Fruit fly (Drosophila melanogaster): Measurements from ENCODE around the gene CG15812.
A peak's percentile ranks its signal among the peaks of the same experiment; 100 is the strongest.

Gene CG15812

dm6 chr3L:3127544-3127943 is 32.2 kb upstream of the CG15812 start, which contains the start of gene promL (continued):
- TF ChIP-seq CG9609 (GFP tag; optimal IDR thresholded peaks at IDR 0.05), result no peak
- no peak for TF ChIP-seq aop (GFP tag; IDR thresholded peaks at IDR 0.05)
- peak; percentile 40 for TF ChIP-seq org-1 (GFP tag; optimal IDR thresholded peaks at IDR 0.05)
- TF ChIP-seq CG17802 (tag; optimal IDR thresholded peaks at IDR 0.05), result no peak
- no peak for TF ChIP-seq hb (GFP tag; IDR thresholded peaks at IDR 0.05; ENCODE audit: partially characterized antibody)
- peak; percentile 68 for TF ChIP-seq CG13624 (GFP tag; optimal IDR thresholded peaks at IDR 0.05)
- TF ChIP-seq D19B (GFP tag; optimal IDR thresholded peaks at IDR 0.05), result peak; percentile 33
- TF ChIP-seq pita (GFP tag; optimal IDR thresholded peaks at IDR 0.05), result peak; percentile 28
- no peak for TF ChIP-seq Antp (GFP tag; optimal IDR thresholded peaks at IDR 0.05)
- TF ChIP-seq CG14050 (GFP tag; IDR thresholded peaks at IDR 0.05), result no peak
- TF ChIP-seq CG7786 (GFP tag; optimal IDR thresholded peaks at IDR 0.05), result peak; percentile 27
- no peak for TF ChIP-seq inv (GFP tag; IDR thresholded peaks at IDR 0.05; ENCODE audit: partially characterized antibody)
- TF ChIP-seq kay (GFP tag; optimal IDR thresholded peaks at IDR 0.05), result no peak
- TF ChIP-seq amos (GFP tag; IDR thresholded peaks at IDR 0.05; ENCODE audit: partially characterized antibody), result no peak; the same call in 1 of the 2 replicates
- peak; percentile 47; the same call in 1 of the 2 replicates for TF ChIP-seq Bgb (GFP tag; IDR thresholded peaks at IDR 0.05; ENCODE audit: partially characterized antibody)
- peak; percentile 53 for TF ChIP-seq CG1233 (GFP tag; optimal IDR thresholded peaks at IDR 0.05)
- peak; percentile 43 for TF ChIP-seq CG7556 (GFP tag; optimal IDR thresholded peaks at IDR 0.05)
- peak; percentile 15 for TF ChIP-seq CG3838 (GFP tag; optimal IDR thresholded peaks at IDR 0.05)
- TF ChIP-seq CG11560 (tag; IDR thresholded peaks at IDR 0.05), result no peak
- 0 out of 3 replicates have a peak, but pooled peaks have one; percentile 35 for TF ChIP-seq ase (GFP tag; IDR thresholded peaks at IDR 0.05)
- no peak for TF ChIP-seq Sox102F (GFP tag; optimal IDR thresholded peaks at IDR 0.05)
- TF ChIP-seq tll (GFP tag; optimal IDR thresholded peaks at IDR 0.05), result no peak
- TF ChIP-seq CG18599 (GFP tag; optimal IDR thresholded peaks at IDR 0.05), result peak; percentile 71
- no peak for TF ChIP-seq CG15073 (GFP tag; optimal IDR thresholded peaks at IDR 0.05)
- no peak for TF ChIP-seq CG6254 (GFP tag; optimal IDR thresholded peaks at IDR 0.05)
- no peak for TF ChIP-seq CG16813 (GFP tag; IDR thresholded peaks at IDR 0.05; ENCODE audit: partially characterized antibody)
- TF ChIP-seq CG11696 (GFP tag; IDR thresholded peaks at IDR 0.05), result no peak
- TF ChIP-seq wor (GFP tag; IDR thresholded peaks at IDR 0.05), result no peak
- 0 out of 2 replicates have a peak, but pooled peaks have one; percentile 5 for TF ChIP-seq NFAT (GFP tag; IDR thresholded peaks at IDR 0.05)
- peak; percentile 55 for TF ChIP-seq MTF-1 (GFP tag; optimal IDR thresholded peaks at IDR 0.05; ENCODE audit: borderline replicate concordance)
- peak; percentile 3 for TF ChIP-seq CG18011 (GFP tag; optimal IDR thresholded peaks at IDR 0.05)
- TF ChIP-seq zf30C (GFP tag; optimal IDR thresholded peaks at IDR 0.05), result peak; percentile 23
- peak; percentile 40 for TF ChIP-seq dmrt11E (tag; optimal IDR thresholded peaks at IDR 0.05)
- no peak for TF ChIP-seq CG34224 (GFP tag; IDR thresholded peaks at IDR 0.05; ENCODE audit: partially characterized antibody)
- peak; percentile 41 for TF ChIP-seq fd64A (GFP tag; optimal IDR thresholded peaks at IDR 0.05)
- TF ChIP-seq CG7372 (GFP tag; IDR thresholded peaks at IDR 0.05), result no peak
- TF ChIP-seq gcm (GFP tag; optimal IDR thresholded peaks at IDR 0.05), result peak; percentile 67
- peak; percentile 41 for TF ChIP-seq CG2678 (tag; optimal IDR thresholded peaks at IDR 0.05)
- 0 out of 2 replicates have a peak, but pooled peaks have one; percentile 11 for TF ChIP-seq HLH3B (GFP tag; IDR thresholded peaks at IDR 0.05)
- TF ChIP-seq Hsf (GFP tag; optimal IDR thresholded peaks at IDR 0.05), result peak; percentile 60
- TF ChIP-seq CG2875 (GFP tag; optimal IDR thresholded peaks at IDR 0.05), result peak; percentile 25
- peak; percentile 74 for TF ChIP-seq onecut (GFP tag; IDR thresholded peaks at IDR 0.05)
- TF ChIP-seq twi (tag; optimal IDR thresholded peaks at IDR 0.05), result no peak
- TF ChIP-seq CG34376 (GFP tag; optimal IDR thresholded peaks at IDR 0.05), result peak; percentile 75
- TF ChIP-seq ro (GFP tag; IDR thresholded peaks at IDR 0.05), result no peak
- TF ChIP-seq CG17385 (GFP tag; optimal IDR thresholded peaks at IDR 0.05), result peak; percentile 48
- TF ChIP-seq CG13287 (GFP tag; IDR thresholded peaks at IDR 0.05; ENCODE audit: partially characterized antibody), result peak; percentile 44; the same call in 1 of the 2 replicates
- TF ChIP-seq az2 (GFP tag; optimal IDR thresholded peaks at IDR 0.05), result no peak
- no peak for TF ChIP-seq jing (GFP tag; optimal IDR thresholded peaks at IDR 0.05)
